Worm (Caenorhabditis elegans) whole organism, L4 larva: ENCODE results near the gene F52E4.5.
A peak's percentile ranks its signal among the peaks of the same experiment; 100 is the strongest.

Experiments used
- dpl-1 ChIP-seq: fragments of 150-350 bp; optimal IDR thresholded peaks from 2 replicates; lab custom pipeline; 2014; ENCODE audit warnings: missing biosample characterization, missing genetic modification reagents, missing genetic modification characterization
- nhr-28 ChIP-seq: fragments of 150-350 bp; optimal IDR thresholded peaks from 2 replicates; lab custom pipeline; 2014; ENCODE audit warnings: missing biosample characterization, missing genetic modification characterization
- nhr-76 ChIP-seq: fragments of 150-350 bp; optimal IDR thresholded peaks from 2 replicates; lab custom pipeline; 2014; ENCODE audit warnings: missing biosample characterization, missing genetic modification characterization

DNA sequence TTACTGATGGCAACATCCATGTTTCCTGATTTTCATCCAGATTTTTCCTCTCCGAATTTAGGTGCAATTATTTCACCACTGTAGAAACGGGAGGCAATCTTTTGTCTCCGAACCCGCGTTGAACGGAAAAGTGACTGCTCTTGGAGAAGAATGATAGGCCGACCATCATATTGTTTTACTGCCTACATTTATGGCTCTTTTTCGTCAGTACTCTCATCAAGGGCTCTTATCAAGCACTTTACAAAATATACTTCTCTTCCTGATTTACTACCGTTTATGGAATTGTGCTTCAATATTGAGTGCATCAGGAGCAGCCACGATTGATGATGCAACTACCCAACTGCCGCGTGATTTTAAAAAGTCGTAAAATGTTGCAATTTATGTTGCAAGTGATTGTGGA, 32.8 kb downstream of the F52E4.5 start:
- TF ChIP-seq nhr-28 (tag; lab: Kevin White, UChicago) (peak; percentile 8), nhr-76 (tag; lab: Kevin White, UChicago) (no peak), dpl-1 (GFP tag; lab: Kevin White, UChicago) (no peak)
